Worm (Caenorhabditis elegans): Measurements from ENCODE around the gene C16B8.3.

DNA sequence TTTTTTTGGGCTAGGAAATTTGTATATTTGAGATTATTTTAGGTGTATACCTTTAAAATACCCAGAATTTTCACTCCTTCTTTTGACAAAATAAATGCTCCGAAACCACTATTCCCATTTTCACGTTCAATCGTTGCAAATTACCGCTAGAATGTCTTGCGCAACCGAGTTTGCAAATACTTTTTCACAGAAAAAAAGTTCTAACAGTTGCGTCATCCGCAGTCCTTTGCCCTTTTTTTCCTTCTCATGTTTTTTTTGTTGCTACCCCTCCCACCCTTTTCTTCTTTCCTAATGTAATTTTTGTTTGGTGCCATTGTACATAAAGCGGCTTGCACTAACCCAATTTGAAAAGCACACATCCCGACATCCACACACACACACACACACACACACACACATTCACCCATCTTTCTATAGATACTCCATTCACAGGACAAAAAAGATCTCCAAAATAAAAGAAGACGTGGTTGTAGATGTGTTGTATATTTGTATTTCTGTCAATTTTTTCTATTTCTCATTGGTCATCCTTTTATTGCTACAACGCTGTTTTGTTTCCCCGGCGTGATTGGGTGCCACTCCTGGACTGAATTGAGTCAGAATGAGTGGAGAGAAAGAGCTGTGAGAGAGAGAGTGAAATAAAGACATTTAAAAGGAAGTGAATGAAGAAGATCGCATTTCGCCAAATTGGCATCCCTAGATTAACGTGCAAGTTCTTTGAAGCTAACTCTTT, 10.8 kb downstream of the C16B8.3 start:
- TF ChIP-seq unc-39 (tag; optimal IDR thresholded peaks at IDR 0.05), result no peak
- TF ChIP-seq pha-4 (tag; optimal IDR thresholded peaks at IDR 0.05), result no peak
- no peak for TF ChIP-seq zag-1 (tag; optimal IDR thresholded peaks at IDR 0.05)
- TF ChIP-seq ama-1 (optimal IDR thresholded peaks at IDR 0.05), result no peak
- no peak for TF ChIP-seq nhr-76 (tag; optimal IDR thresholded peaks at IDR 0.05)
- TF ChIP-seq unc-62 (GFP tag; optimal IDR thresholded peaks at IDR 0.05), result no peak
- no peak for TF ChIP-seq ztf-11 (tag; optimal IDR thresholded peaks at IDR 0.05)
- TF ChIP-seq jun-1 (tag; optimal IDR thresholded peaks at IDR 0.05), result no peak
- no peak for TF ChIP-seq daf-12 (tag; optimal IDR thresholded peaks at IDR 0.05)
- no peak for TF ChIP-seq R02D3.7 (tag; optimal IDR thresholded peaks at IDR 0.05)
- TF ChIP-seq pqm-1 (tag; optimal IDR thresholded peaks at IDR 0.05), result no peak
- no peak for TF ChIP-seq ZK546.5 (tag; optimal IDR thresholded peaks at IDR 0.05)
- TF ChIP-seq elt-2 (tag; optimal IDR thresholded peaks at IDR 0.05), result no peak
